Fruit fly (Drosophila melanogaster): ENCODE results near the gene CG12725.

The CG12725 gene

dm6 chrX:13444687-13445086 is 42.0 kb upstream of the CG12725 start (continued):
- no peak for TF ChIP-seq Hmr (GFP tag; optimal IDR thresholded peaks at IDR 0.05)

DNA sequence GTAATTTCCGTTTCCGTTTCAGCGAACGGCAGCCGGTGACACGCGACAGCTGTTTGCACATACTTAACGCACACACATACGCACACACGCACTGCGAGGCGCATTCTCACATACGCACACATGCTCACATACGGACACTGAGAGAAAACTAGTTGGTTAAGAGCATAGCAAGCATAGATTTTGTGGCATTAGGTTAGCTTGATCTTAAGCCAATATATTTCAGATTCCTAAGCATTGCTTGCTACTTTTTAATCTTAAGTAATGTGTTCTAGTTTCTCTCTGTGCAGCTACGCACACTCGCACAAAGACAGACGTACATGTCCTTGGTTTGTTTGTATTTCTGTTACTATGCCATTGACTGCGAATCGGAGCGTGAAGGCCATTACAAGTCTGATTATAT is 31.4 kb upstream of the CG12725 start:
- TF ChIP-seq CoRest (tag; optimal IDR thresholded peaks at IDR 0.05) (peak; percentile 4), hkb (optimal IDR thresholded peaks at IDR 0.05) (no peak), hkb (GFP tag; IDR thresholded peaks at IDR 0.05) (0 out of 2 replicates have a peak, but pooled peaks have one; percentile 24), CG9727 (GFP tag; optimal IDR thresholded peaks at IDR 0.05) (peak; percentile 15), Dbx (GFP tag; IDR thresholded peaks at IDR 0.05) (0 out of 3 replicates have a peak, but pooled peaks have one; percentile 11), B-H1 (GFP tag; IDR thresholded peaks at IDR 0.05) (peak; percentile 19; the same call in 1 of the 3 replicates), CG7556 (GFP tag; optimal IDR thresholded peaks at IDR 0.05) (peak; percentile 21), CG9215 (GFP tag; IDR thresholded peaks at IDR 0.05) (no peak; the same call in 1 of the 2 replicates), ken (GFP tag; IDR thresholded peaks at IDR 0.05) (0 out of 3 replicates have a peak, but pooled peaks have one; percentile 16), bigmax (GFP tag; optimal IDR thresholded peaks at IDR 0.05) (no peak), Ets65A (GFP tag) (no peak), CG17328 (GFP tag; IDR thresholded peaks at IDR 0.05) (no peak), Optix (GFP tag; IDR thresholded peaks at IDR 0.05) (peak; percentile 35; the same call in 1 of the 3 replicates), CG13296 (GFP tag; optimal IDR thresholded peaks at IDR 0.05) (peak; percentile 2), Antp (GFP tag; optimal IDR thresholded peaks at IDR 0.05) (peak; percentile 30), CG1792 (GFP tag; optimal IDR thresholded peaks at IDR 0.05) (no peak), lola (GFP tag; optimal IDR thresholded peaks at IDR 0.05) (no peak), CG17359 (tag; optimal IDR thresholded peaks at IDR 0.05) (peak; percentile 16), HLH4C (GFP tag; IDR thresholded peaks at IDR 0.05; ENCODE audit: partially characterized antibody) (no peak), E2f1 (GFP tag; IDR thresholded peaks at IDR 0.05) (0 out of 2 replicates have a peak, but pooled peaks have one; percentile 27), CG13424 (tag; optimal IDR thresholded peaks at IDR 0.05) (peak; percentile 19), CG11247 (GFP tag; IDR thresholded peaks at IDR 0.05) (peak; percentile 23; the same call in 1 of the 2 replicates), CG11560 (tag; IDR thresholded peaks at IDR 0.05) (0 out of 3 replicates have a peak, but pooled peaks have one; percentile 25), CG10543 (GFP tag; optimal IDR thresholded peaks at IDR 0.05) (no peak), CG31224 (GFP tag; IDR thresholded peaks at IDR 0.05) (0 out of 2 replicates have a peak, but pooled peaks have one; percentile 26), sr (GFP tag; IDR thresholded peaks at IDR 0.05) (no peak), Atf3 (GFP tag; optimal IDR thresholded peaks at IDR 0.05) (no peak), CG15269 (tag; optimal IDR thresholded peaks at IDR 0.05) (peak; percentile 13), CG2120 (GFP tag; optimal IDR thresholded peaks at IDR 0.05) (peak; percentile 37), mam (GFP tag; optimal IDR thresholded peaks at IDR 0.05) (peak; percentile 3), Hsf (GFP tag; optimal IDR thresholded peaks at IDR 0.05) (peak; percentile 4), Doc3 (GFP tag; IDR thresholded peaks at IDR 0.05; ENCODE audit: partially characterized antibody) (no peak), HHEX (GFP tag; optimal IDR thresholded peaks at IDR 0.05) (peak; percentile 9), CG32532 (GFP tag; IDR thresholded peaks at IDR 0.05) (0 out of 2 replicates have a peak, but pooled peaks have one; percentile 13), Fer3 (tag; optimal IDR thresholded peaks at IDR 0.05) (peak; percentile 19), dm (GFP tag; optimal IDR thresholded peaks at IDR 0.05) (no peak), CG17829 (tag; optimal IDR thresholded peaks at IDR 0.05) (no peak), Jarid2 (GFP tag; optimal IDR thresholded peaks at IDR 0.05) (no peak), Hr51 (GFP tag; optimal IDR thresholded peaks at IDR 0.05) (peak in 1 of 2 experiments; percentile 10), CG12769 (tag; optimal IDR thresholded peaks at IDR 0.05) (peak; percentile 35), CG16863 (GFP tag; optimal IDR thresholded peaks at IDR 0.05) (no peak), CG15011 (GFP tag; optimal IDR thresholded peaks at IDR 0.05) (no peak), Ravus (GFP tag; IDR thresholded peaks at IDR 0.05) (no peak), CG18599 (GFP tag; optimal IDR thresholded peaks at IDR 0.05) (peak; percentile 63), Med (GFP tag) (peak; percentile 86), lab (GFP tag; optimal IDR thresholded peaks at IDR 0.05) (peak; percentile 58), zf30C (GFP tag; optimal IDR thresholded peaks at IDR 0.05) (no peak)
